Fruit fly (Drosophila melanogaster) whole organism, adult: ENCODE measurements around the gene CG43169.

Source experiments
- CG14711 ChIP-seq: fragments of 200-800 bp; sonication (Bioruptor generic); optimal IDR thresholded peaks from 2 replicates; lab custom pipeline; 2018; ENCODE audit warnings: missing biosample characterization, mild to moderate bottlenecking, missing genetic modification characterization, moderate library complexity
- CG1620 ChIP-seq: fragments of 200-800 bp; sonication (Bioruptor generic); optimal IDR thresholded peaks from 2 replicates; lab custom pipeline; 2016; ENCODE audit warnings: missing biosample characterization, missing genetic modification characterization
- Mnt ChIP-seq: fragments of 200-800 bp; sonication (Bioruptor generic); optimal IDR thresholded peaks from 2 replicates; lab custom pipeline; 2016; ENCODE audit warnings: missing biosample characterization, mild to moderate bottlenecking, missing genetic modification characterization
- ovo ChIP-seq: fragments of 200-800 bp; sonication (Bioruptor generic); optimal IDR thresholded peaks from 2 replicates; lab custom pipeline; 2016; ENCODE audit warnings: missing biosample characterization, missing genetic modification characterization
- pad ChIP-seq: fragments of 200-800 bp; sonication (Bioruptor generic); optimal IDR thresholded peaks from 3 replicates; lab custom pipeline; 2017; ENCODE audit warnings: missing biosample characterization, missing genetic modification characterization, mild to moderate bottlenecking, moderate library complexity, missing genetic modification reagents
- tj ChIP-seq: fragments of 200-800 bp; sonication (Bioruptor generic); optimal IDR thresholded peaks from 3 replicates; lab custom pipeline; 2017; ENCODE audit warnings: missing biosample characterization, mild to moderate bottlenecking, missing genetic modification characterization, moderate library complexity
- toe ChIP-seq: fragments of 200-800 bp; sonication (Bioruptor generic); optimal IDR thresholded peaks from 2 replicates; lab custom pipeline; 2016; ENCODE audit warnings: missing biosample characterization, missing genetic modification characterization

dm6 chr3L:8870547-8870946 is 17.9 kb downstream of the CG43169 start:
- TF ChIP-seq ovo (GFP tag; lab: Kevin White, UChicago) (no peak), pad (GFP tag; lab: Kevin White, UChicago) (no peak), Mnt (no peak), toe (no peak), CG14711 (tag; lab: Kevin White, UChicago) (no peak), CG1620 (GFP tag; lab: Kevin White, UChicago) (no peak), tj (GFP tag; lab: Kevin White, UChicago) (no peak)
